Fruit fly (Drosophila melanogaster) whole organism, embryonic: ENCODE results near the gene arg.

Experiments
- CG1024 ChIP-seq: fragments of 200-800 bp; sonication (Bioruptor generic); IDR thresholded peaks from 2 replicates; pipeline ENCODE4 v1.3.6; 2022; ENCODE audit warnings: missing biosample characterization, missing genetic modification characterization
- CG10274 ChIP-seq: fragments of 200-800 bp; sonication (Bioruptor generic); optimal IDR thresholded peaks from 3 replicates; lab custom pipeline; 2017; ENCODE audit warnings: missing biosample characterization, mild to moderate bottlenecking, missing genetic modification characterization
- CG10366 ChIP-seq: fragments of 200-800 bp; sonication (Bioruptor generic); IDR thresholded peaks from 2 replicates; pipeline ENCODE4 v1.3.6; 2022; ENCODE audit warnings: missing biosample characterization, missing genetic modification characterization
- CG10543 ChIP-seq: fragments of 200-800 bp; sonication (Bioruptor generic); optimal IDR thresholded peaks from 3 replicates; lab custom pipeline; 2017; ENCODE audit warnings: missing biosample characterization, mild to moderate bottlenecking, missing genetic modification characterization, moderate library complexity
- CG11504 ChIP-seq: fragments of 200-800 bp; sonication (Bioruptor generic); optimal IDR thresholded peaks from 3 replicates; lab custom pipeline; 2019; ENCODE audit warnings: missing biosample characterization, mild to moderate bottlenecking, missing genetic modification characterization, moderate library complexity
- CG11723 ChIP-seq: fragments of 200-800 bp; sonication (Bioruptor generic); optimal IDR thresholded peaks from 2 replicates; lab custom pipeline; 2017; ENCODE audit warnings: missing biosample characterization, mild to moderate bottlenecking, missing genetic modification characterization
- CG12769 ChIP-seq: fragments of 200-800 bp; sonication (Bioruptor generic); optimal IDR thresholded peaks from 2 replicates; lab custom pipeline; 2019; ENCODE audit warnings: missing biosample characterization, mild to moderate bottlenecking, missing genetic modification characterization, moderate library complexity
- CG13296 ChIP-seq: fragments of 200-800 bp; sonication (Bioruptor generic); optimal IDR thresholded peaks from 3 replicates; lab custom pipeline; 2018; ENCODE audit warnings: missing biosample characterization, mild to moderate bottlenecking, missing genetic modification characterization
- CG14710 ChIP-seq: fragments of 200-800 bp; sonication (Bioruptor generic); optimal IDR thresholded peaks from 3 replicates; lab custom pipeline; 2019; ENCODE audit warnings: missing biosample characterization, mild to moderate bottlenecking, missing genetic modification characterization, moderate library complexity
- CG14965 ChIP-seq: fragments of 200-800 bp; sonication (Bioruptor generic); optimal IDR thresholded peaks from 2 replicates; lab custom pipeline; 2016; ENCODE audit warnings: missing biosample characterization, missing genetic modification characterization, borderline replicate concordance
- CG5180 ChIP-seq: fragments of 200-800 bp; sonication (Bioruptor generic); optimal IDR thresholded peaks from 3 replicates; lab custom pipeline; 2017; ENCODE audit warnings: missing biosample characterization, missing genetic modification characterization, mild to moderate bottlenecking, moderate library complexity, missing genetic modification reagents
- CG6854 ChIP-seq: fragments of 200-800 bp; sonication (Bioruptor generic); optimal IDR thresholded peaks from 3 replicates; lab custom pipeline; 2017; ENCODE audit warnings: missing biosample characterization, mild to moderate bottlenecking, missing genetic modification characterization
- CG7556 ChIP-seq: fragments of 200-800 bp; sonication (Bioruptor generic); optimal IDR thresholded peaks from 2 replicates; lab custom pipeline; 2017; ENCODE audit warnings: missing biosample characterization, mild to moderate bottlenecking, missing genetic modification characterization
- CTCF ChIP-seq: fragments of 200-800 bp; sonication (Bioruptor generic); optimal IDR thresholded peaks from 2 replicates; lab custom pipeline; 2017; ENCODE audit warnings: missing biosample characterization, mild to moderate bottlenecking, missing genetic modification characterization, moderate library complexity
- Chrac-16 ChIP-seq: fragments of 200-800 bp; sonication (Bioruptor generic); optimal IDR thresholded peaks from 3 replicates; lab custom pipeline; 2016; ENCODE audit warnings: missing biosample characterization, missing genetic modification characterization
- CkIIα-i1 ChIP-seq: fragments of 200-800 bp; sonication (Bioruptor generic); IDR thresholded peaks from 2 replicates; pipeline ENCODE4 v1.3.6; 2022; ENCODE audit warnings: missing biosample characterization, missing genetic modification characterization
- E2f2 ChIP-seq: fragments of 200-800 bp; sonication (Bioruptor generic); IDR thresholded peaks from 2 replicates; pipeline ENCODE4 v1.3.6; 2022; ENCODE audit warnings: missing biosample characterization, missing genetic modification characterization
- Fer3 ChIP-seq: fragments of 200-800 bp; sonication (Bioruptor generic); optimal IDR thresholded peaks from 2 replicates; lab custom pipeline; 2018; ENCODE audit warnings: missing biosample characterization, mild to moderate bottlenecking, missing genetic modification characterization, moderate library complexity
- Med ChIP-seq: fragments of 200-800 bp; sonication (Bioruptor generic); peaks from one replicate; lab custom pipeline; 2016; ENCODE audit warnings: missing biosample characterization, missing genetic modification characterization, mild to moderate bottlenecking, inconsistent platforms, moderate library complexity
- Nf-YC ChIP-seq: fragments of 200-800 bp; optimal IDR thresholded peaks from 3 replicates; lab custom pipeline; 2019; ENCODE audit warnings: missing biosample characterization, mild to moderate bottlenecking, missing genetic modification characterization, moderate library complexity
- Oaz ChIP-seq: fragments of 200-800 bp; sonication (Bioruptor generic); IDR thresholded peaks from 2 replicates; pipeline ENCODE4 v1.3.6; 2022; ENCODE audit warnings: missing biosample characterization, missing genetic modification characterization
- Ravus ChIP-seq: fragments of 200-800 bp; sonication (Bioruptor generic); IDR thresholded peaks from 2 replicates; pipeline ENCODE4 v1.3.6; 2022; ENCODE audit warnings: missing biosample characterization, missing genetic modification characterization
- Taf1 ChIP-seq: fragments of 200-800 bp; sonication (Bioruptor generic); IDR thresholded peaks from 2 replicates; pipeline ENCODE4 v1.3.6; 2022; ENCODE audit warnings: missing biosample characterization, missing genetic modification characterization
- Trl ChIP-seq, 3 experiments: fragments of >200 bp in 2 of 3; fragments of 200-800 bp in 1 of 3; sonication (Bioruptor generic) in 1 of 3; optimal IDR thresholded peaks; 2 replicates in 1 of 3; 3 replicates in 2 of 3; lab custom pipeline; 2016 to 2017; ENCODE audit warnings: missing biosample characterization in 1 of 3, missing genetic modification characterization in 1 of 3
- cato ChIP-seq: fragments of 200-800 bp; sonication (Bioruptor generic); optimal IDR thresholded peaks from 2 replicates; lab custom pipeline; 2016; ENCODE audit warnings: missing biosample characterization, missing genetic modification characterization, borderline replicate concordance
- cg ChIP-seq: fragments of 200-800 bp; sonication (Bioruptor generic); optimal IDR thresholded peaks from 3 replicates; lab custom pipeline; 2019; ENCODE audit warnings: missing biosample characterization, mild to moderate bottlenecking, missing genetic modification characterization, moderate library complexity
- chinmo ChIP-seq: fragments of 200-800 bp; sonication (Bioruptor generic); IDR thresholded peaks from 4 replicates; pipeline ENCODE4 v1.3.6; 2022; ENCODE audit warnings: missing biosample characterization, missing genetic modification characterization; ENCODE audit not compliant: partially characterized antibody
- ci ChIP-seq: fragments of 200-800 bp; sonication (Bioruptor generic); IDR thresholded peaks from 3 replicates; pipeline ENCODE4 v1.3.6; 2022; ENCODE audit warnings: missing biosample characterization, missing genetic modification characterization
- crol ChIP-seq: fragments of 200-800 bp; sonication (Bioruptor generic); IDR thresholded peaks from 2 replicates; pipeline ENCODE4 v1.3.6; 2022; ENCODE audit warnings: missing biosample characterization, missing genetic modification characterization
- cwo ChIP-seq: fragments of 200-800 bp; sonication (Bioruptor generic); optimal IDR thresholded peaks from 3 replicates; lab custom pipeline; 2017; ENCODE audit warnings: missing biosample characterization, missing genetic modification characterization, mild to moderate bottlenecking, moderate library complexity, missing genetic modification reagents
- esg ChIP-seq: fragments of 200-800 bp; sonication (Bioruptor generic); conservative IDR thresholded peaks from 2 replicates; pipeline ENCODE4 v1.3.6; 2022; ENCODE audit warnings: missing biosample characterization, missing genetic modification characterization
- gcm ChIP-seq: fragments of 200-800 bp; sonication (Bioruptor generic); optimal IDR thresholded peaks from 2 replicates; lab custom pipeline; 2019; ENCODE audit warnings: missing biosample characterization, mild to moderate bottlenecking, missing genetic modification characterization, moderate library complexity
- grn ChIP-seq: fragments of 200-800 bp; sonication (Bioruptor generic); optimal IDR thresholded peaks from 3 replicates; lab custom pipeline; 2017; ENCODE audit warnings: missing biosample characterization, missing genetic modification characterization
- knrl ChIP-seq: fragments of 200-800 bp; sonication (Bioruptor generic); IDR thresholded peaks from 3 replicates; pipeline ENCODE4 v1.3.6; 2022; ENCODE audit warnings: missing biosample characterization, missing genetic modification characterization; ENCODE audit not compliant: partially characterized antibody
- lov ChIP-seq, 2 experiments: fragments of 200-800 bp in 1 of 2; fragments of >200 bp in 1 of 2; sonication (Bioruptor generic) in 1 of 2; IDR thresholded peaks in 1 of 2; optimal IDR thresholded peaks in 1 of 2; 2 replicates in 1 of 2; 3 replicates in 1 of 2; pipeline versions ENCODE4 v1.3.6 to Lab custom; 2017 to 2022; ENCODE audit warnings: missing biosample characterization in 1 of 2, missing genetic modification characterization in 1 of 2
- onecut ChIP-seq: fragments of 200-800 bp; sonication (Bioruptor generic); IDR thresholded peaks from 2 replicates; pipeline ENCODE4 v1.3.6; 2022; ENCODE audit warnings: missing biosample characterization, missing genetic modification characterization
- peb ChIP-seq: fragments of 200-800 bp; sonication (Bioruptor generic); IDR thresholded peaks from 2 replicates; pipeline ENCODE4 v1.3.6; 2022; ENCODE audit warnings: missing biosample characterization, missing genetic modification characterization
- psq ChIP-seq: fragments of 200-800 bp; sonication (Bioruptor generic); optimal IDR thresholded peaks from 2 replicates; lab custom pipeline; 2017; ENCODE audit warnings: missing biosample characterization, missing genetic modification characterization
- row ChIP-seq: fragments of 200-800 bp; sonication (Bioruptor generic); IDR thresholded peaks from 3 replicates; pipeline ENCODE4 v1.3.6; 2022; ENCODE audit warnings: missing biosample characterization, missing genetic modification characterization
- sd ChIP-seq: fragments of 200-800 bp; sonication (Bioruptor generic); optimal IDR thresholded peaks from 3 replicates; lab custom pipeline; 2018; ENCODE audit warnings: missing biosample characterization, mild to moderate bottlenecking, missing genetic modification characterization, moderate library complexity
- sens ChIP-seq: fragments of 200-800 bp; sonication (Bioruptor generic); peaks from one replicate; lab custom pipeline; 2016; ENCODE audit warnings: missing biosample characterization, missing genetic modification characterization
- tap ChIP-seq: fragments of 200-800 bp; optimal IDR thresholded peaks from 3 replicates; lab custom pipeline; 2019; ENCODE audit warnings: missing biosample characterization, mild to moderate bottlenecking, missing genetic modification characterization, moderate library complexity
- ttk ChIP-seq: fragments of 200-800 bp; sonication (Bioruptor generic); IDR thresholded peaks from 2 replicates; pipeline ENCODE4 v2.1.2; 2022; ENCODE audit warnings: missing biosample characterization, missing genetic modification characterization
- twi ChIP-seq: fragments of 200-800 bp; optimal IDR thresholded peaks from 2 replicates; lab custom pipeline; 2019; ENCODE audit warnings: missing biosample characterization, mild to moderate bottlenecking, missing genetic modification characterization, moderate library complexity

arg gene

DNA sequence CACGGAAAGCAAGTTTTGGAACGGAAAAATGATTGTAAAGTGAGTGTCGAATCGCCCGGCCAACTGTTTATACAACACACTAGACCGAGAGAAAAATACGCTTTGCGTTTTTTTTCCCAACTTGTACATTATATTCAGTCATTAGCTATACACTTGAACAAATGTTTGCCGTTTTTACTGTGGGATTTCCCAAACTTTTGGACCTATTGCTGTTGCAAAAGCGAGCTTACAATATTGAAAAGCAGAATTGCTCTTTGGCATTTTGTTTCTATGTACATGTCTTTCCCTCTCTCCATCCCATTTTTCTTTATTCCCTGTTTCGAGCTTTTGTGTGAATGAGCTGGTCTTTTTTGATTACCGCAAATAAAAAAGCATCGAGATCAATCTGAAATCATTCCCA is 11.8 kb upstream of the arg start (continued):
- TF ChIP-seq CG14965, result no peak

DNA sequence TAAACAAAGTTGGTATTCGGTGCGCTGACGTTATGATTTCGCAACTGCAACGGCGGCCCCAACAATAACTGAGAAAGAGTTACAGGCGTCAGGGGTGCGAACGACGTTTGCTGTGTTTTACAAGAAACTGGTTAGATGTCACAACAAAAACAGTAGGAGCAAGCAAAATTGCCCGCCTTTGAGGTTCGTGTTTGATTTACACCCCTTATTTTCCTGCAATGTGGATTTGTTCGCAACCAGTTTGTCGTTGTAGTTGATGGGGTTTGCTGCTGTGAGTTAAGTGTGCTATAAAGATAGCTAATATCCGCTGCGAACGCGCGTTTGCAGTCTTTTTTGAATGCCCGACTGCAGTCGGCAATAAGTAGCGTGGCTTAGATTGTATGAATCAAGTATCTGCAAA is 10.8 kb upstream of the arg start:
- TF ChIP-seq CG5180 (GFP tag; lab: Kevin White, UChicago), result peak; percentile 94
- 0 out of 3 replicates have a peak, but pooled peaks have one; percentile 24 for TF ChIP-seq ci (GFP tag; lab: Robert Waterston, UW)
- TF ChIP-seq psq (GFP tag; lab: Kevin White, UChicago), result no peak
- TF ChIP-seq CG10366 (GFP tag; lab: Robert Waterston, UW), result no peak
- peak; percentile 67 for TF ChIP-seq Med (GFP tag; lab: Kevin White, UChicago)

DNA sequence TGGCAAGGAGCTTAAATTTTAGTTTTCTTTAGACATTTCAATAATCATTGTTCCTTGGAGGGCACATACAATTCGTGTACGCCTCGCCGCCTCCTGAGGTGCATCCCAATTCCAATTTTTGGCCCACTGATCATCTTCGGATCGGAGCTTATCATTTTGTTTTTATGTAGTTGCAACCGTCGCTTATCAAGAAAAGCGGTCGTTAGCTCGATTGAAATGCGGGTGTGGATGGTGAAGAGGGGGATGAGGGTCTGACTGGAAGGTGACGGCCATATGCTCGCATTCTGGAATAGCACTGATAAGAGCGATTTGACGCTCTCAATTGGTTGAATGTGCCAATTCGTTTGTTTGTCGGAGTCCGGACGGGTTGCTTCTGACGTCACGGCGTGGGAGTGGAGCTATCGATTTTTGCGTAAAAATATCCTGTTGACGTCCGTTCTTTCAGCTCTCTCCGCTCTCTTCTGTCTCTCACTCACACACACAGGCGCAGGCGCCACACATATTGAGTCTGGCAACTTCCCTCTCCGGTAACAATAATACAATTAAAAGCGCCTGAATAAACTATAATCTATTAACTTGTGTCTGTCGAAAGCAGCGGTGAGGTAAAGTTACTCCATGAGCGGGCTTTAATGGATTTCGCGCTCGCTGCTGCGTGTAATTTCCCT is 10.2 kb upstream of the arg start:
- TF ChIP-seq CG7556 (GFP tag; lab: Kevin White, UChicago) (no peak), gcm (GFP tag; lab: Kevin White, UChicago) (peak; percentile 36), sd (peak; percentile 47), crol (GFP tag; lab: Robert Waterston, UW) (peak; percentile 74), grn (GFP tag; lab: Kevin White, UChicago) (peak; percentile 21), CG12769 (tag; lab: Kevin White, UChicago) (peak; percentile 71), Trl (optimal IDR thresholded peaks at IDR 0.05; lab: Kevin White, UChicago) (peak; percentile 51 to 81), Trl (GFP tag; optimal IDR thresholded peaks at IDR 0.05; lab: Kevin White, UChicago) (no peak), CG13296 (GFP tag; lab: Kevin White, UChicago) (no peak), Med (GFP tag; lab: Kevin White, UChicago) (peak; percentile 26), twi (tag; lab: Kevin White, UChicago) (peak; percentile 53), CG10274 (peak; percentile 41), CG1024 (no peak), chinmo (GFP tag; lab: Robert Waterston, UW) (0 out of 4 replicates have a peak, but pooled peaks have one; percentile 10), cg (GFP tag; lab: Kevin White, UChicago) (peak; percentile 51), onecut (GFP tag; lab: Robert Waterston, UW) (peak; percentile 95)
- TF ChIP-seq, all 482 proteins: peak for 12

DNA sequence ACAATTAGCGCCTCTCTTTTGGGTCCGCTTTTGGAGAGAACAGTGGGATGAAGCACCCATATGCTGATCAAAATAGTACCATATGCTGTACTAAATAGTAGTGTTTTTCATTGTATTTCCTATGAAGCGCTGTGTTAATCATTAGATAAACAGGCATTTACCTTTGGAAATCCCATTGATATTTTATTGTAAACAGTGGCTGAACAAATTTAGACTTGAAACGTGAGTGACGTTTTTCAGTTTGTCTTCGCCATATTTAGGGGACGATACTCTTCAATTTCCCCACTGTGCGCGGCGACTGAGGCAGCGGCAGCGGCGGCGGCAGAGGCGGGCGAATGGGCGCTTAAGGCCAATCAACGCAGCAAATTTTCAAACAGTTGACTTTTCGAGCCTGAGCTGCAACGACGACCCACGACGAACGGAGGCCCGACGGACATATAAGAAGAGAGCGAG is 9.6 kb upstream of the arg start:
- TF ChIP-seq cato (GFP tag; lab: Kevin White, UChicago) (peak; percentile 44), ttk (GFP tag; lab: Robert Waterston, UW) (peak; percentile 35; the same call in 1 of the 2 replicates), lov (optimal IDR thresholded peaks at IDR 0.05; lab: Kevin White, UChicago) (no peak), lov (GFP tag; IDR thresholded peaks at IDR 0.05; lab: Robert Waterston, UW) (no peak), Chrac-16 (GFP tag; lab: Kevin White, UChicago) (peak; percentile 51), CG10543 (GFP tag; lab: Kevin White, UChicago) (peak; percentile 96), twi (tag; lab: Kevin White, UChicago) (peak; percentile 43), Ravus (GFP tag; lab: Robert Waterston, UW) (peak; percentile 33; the same call in 1 of the 2 replicates), CG14710 (tag; lab: Kevin White, UChicago) (peak; percentile 51), CTCF (GFP tag; lab: Kevin White, UChicago) (peak; percentile 32), Taf1 (GFP tag; lab: Robert Waterston, UW) (peak; percentile 46; the same call in 1 of the 2 replicates), CG11723 (GFP tag; lab: Kevin White, UChicago) (peak; percentile 77), Fer3 (peak; percentile 85), CG11504 (tag; lab: Kevin White, UChicago) (no peak), tap (tag; lab: Kevin White, UChicago) (peak; percentile 80), Nf-YC (tag; lab: Kevin White, UChicago) (peak; percentile 74), cwo (GFP tag; lab: Kevin White, UChicago) (peak; percentile 88), E2f2 (GFP tag; lab: Robert Waterston, UW) (peak; percentile 59; the same call in 1 of the 2 replicates), esg (peak; percentile 23; the same call in 1 of the 2 replicates), knrl (GFP tag; lab: Robert Waterston, UW) (no peak), sens (peak; percentile 92), row (GFP tag; lab: Robert Waterston, UW) (peak; percentile 96), CG6854 (GFP tag; lab: Kevin White, UChicago) (peak; percentile 87), Oaz (peak; percentile 58), peb (GFP tag; lab: Robert Waterston, UW) (0 out of 2 replicates have a peak, but pooled peaks have one; percentile 25), CkIIα-i1 (no peak)
